1 fruit fly cellular context compared by ENCODE assay signal in genomic region chrX:6059135-6059824, dm6.
A peak's percentile ranks its signal among the peaks of the same experiment; 100 is the strongest.
TF ChIP-seq lines count a peak whose summit lies in the region.

No protein-coding gene starts in this region.

TF ChIP-seq in whole organism, embryonic, 481 proteins besides CTCF, POLR2A, EP300 and RAD21 (continued from another document and continues in another):
- no peak for TF ChIP-seq Meics (GFP tag; optimal IDR thresholded peaks at IDR 0.05; lab: Kevin White, UChicago)
- no peak for TF ChIP-seq Neu2 (GFP tag; optimal IDR thresholded peaks at IDR 0.05; lab: Kevin White, UChicago; ENCODE audit: borderline replicate concordance)
- no peak for TF ChIP-seq CG9437 (GFP tag; optimal IDR thresholded peaks at IDR 0.05; lab: Kevin White, UChicago)
- no peak for TF ChIP-seq CG15479 (GFP tag; optimal IDR thresholded peaks at IDR 0.05; lab: Kevin White, UChicago)
- no peak for TF ChIP-seq CG18619 (GFP tag; optimal IDR thresholded peaks at IDR 0.05; lab: Kevin White, UChicago)
- no peak for TF ChIP-seq CG16815 (GFP tag; optimal IDR thresholded peaks at IDR 0.05; lab: Kevin White, UChicago)
- TF ChIP-seq z (GFP tag; IDR thresholded peaks at IDR 0.05; lab: Robert Waterston, UW) = no peak
- TF ChIP-seq hkb (optimal IDR thresholded peaks at IDR 0.05; lab: Kevin White, UChicago) = no peak
- TF ChIP-seq hkb (GFP tag; IDR thresholded peaks at IDR 0.05; lab: Robert Waterston, UW) = peak; percentile 47; the same call in 1 of the 2 replicates
- TF ChIP-seq CG8290 (GFP tag; optimal IDR thresholded peaks at IDR 0.05; lab: Kevin White, UChicago) = no peak
- TF ChIP-seq CG8290 (tag; optimal IDR thresholded peaks at IDR 0.05; lab: Kevin White, UChicago) = no peak
- TF ChIP-seq onecut (GFP tag; IDR thresholded peaks at IDR 0.05; lab: Robert Waterston, UW) = no peak
- TF ChIP-seq CG8478 (optimal IDR thresholded peaks at IDR 0.05; lab: Kevin White, UChicago) = no peak
- TF ChIP-seq Asciz (GFP tag; optimal IDR thresholded peaks at IDR 0.05; lab: Kevin White, UChicago) = no peak
- no peak for TF ChIP-seq CG6272 (GFP tag; IDR thresholded peaks at IDR 0.05; lab: Robert Waterston, UW)
- no peak for TF ChIP-seq pb (GFP tag; optimal IDR thresholded peaks at IDR 0.05; lab: Kevin White, UChicago)
- TF ChIP-seq stwl (tag; optimal IDR thresholded peaks at IDR 0.05; lab: Kevin White, UChicago) = no peak
- TF ChIP-seq peb (GFP tag; IDR thresholded peaks at IDR 0.05; lab: Robert Waterston, UW) = no peak
- no peak for TF ChIP-seq CG30431 (GFP tag; optimal IDR thresholded peaks at IDR 0.05; lab: Kevin White, UChicago)
- TF ChIP-seq CG10462 (GFP tag; optimal IDR thresholded peaks at IDR 0.05; lab: Kevin White, UChicago) = no peak
- no peak for TF ChIP-seq tll (GFP tag; optimal IDR thresholded peaks at IDR 0.05; lab: Kevin White, UChicago)
- no peak for TF ChIP-seq CG33213 (GFP tag; optimal IDR thresholded peaks at IDR 0.05; lab: Kevin White, UChicago)
- no peak for TF ChIP-seq sug (tag; optimal IDR thresholded peaks at IDR 0.05; lab: Kevin White, UChicago)
- TF ChIP-seq dm (GFP tag; optimal IDR thresholded peaks at IDR 0.05; lab: Kevin White, UChicago) = no peak
- peak; percentile 50 for TF ChIP-seq CG17328 (GFP tag; IDR thresholded peaks at IDR 0.05; lab: Robert Waterston, UW)
- TF ChIP-seq CG17802 (tag; optimal IDR thresholded peaks at IDR 0.05; lab: Kevin White, UChicago) = no peak
- no peak for TF ChIP-seq ash1 (GFP tag; optimal IDR thresholded peaks at IDR 0.05; lab: Kevin White, UChicago)
- no peak for TF ChIP-seq CG6791 (GFP tag; IDR thresholded peaks at IDR 0.05; lab: Robert Waterston, UW; ENCODE audit: partially characterized antibody)
- TF ChIP-seq sob (GFP tag; IDR thresholded peaks at IDR 0.05; lab: Robert Waterston, UW) = no peak
- TF ChIP-seq CG14441 (GFP tag; IDR thresholded peaks at IDR 0.05; lab: Robert Waterston, UW) = peak; percentile 43; the same call in 1 of the 2 replicates
- no peak for TF ChIP-seq CG2120 (GFP tag; optimal IDR thresholded peaks at IDR 0.05; lab: Kevin White, UChicago)
- 0 out of 3 replicates have a peak, but pooled peaks have one; percentile 16 for TF ChIP-seq CG17361 (GFP tag; IDR thresholded peaks at IDR 0.05; lab: Robert Waterston, UW)
- TF ChIP-seq CG13624 (GFP tag; optimal IDR thresholded peaks at IDR 0.05; lab: Kevin White, UChicago) = no peak
- no peak for TF ChIP-seq gsb-n (tag; optimal IDR thresholded peaks at IDR 0.05; lab: Kevin White, UChicago)
- TF ChIP-seq maf-S (GFP tag; optimal IDR thresholded peaks at IDR 0.05; lab: Kevin White, UChicago) = no peak
- TF ChIP-seq CG11504 (tag; optimal IDR thresholded peaks at IDR 0.05; lab: Kevin White, UChicago) = peak; percentile 57
- TF ChIP-seq dmrt99B (tag; optimal IDR thresholded peaks at IDR 0.05; lab: Kevin White, UChicago) = peak; percentile 66
- TF ChIP-seq nerfin-2 (GFP tag; IDR thresholded peaks at IDR 0.05; lab: Robert Waterston, UW; ENCODE audit: partially characterized antibody) = no peak
- TF ChIP-seq bowl (GFP tag; IDR thresholded peaks at IDR 0.05; lab: Robert Waterston, UW) = no peak
- no peak for TF ChIP-seq Dref (GFP tag; IDR thresholded peaks at IDR 0.05; lab: Robert Waterston, UW)
- no peak for TF ChIP-seq seq (GFP tag; IDR thresholded peaks at IDR 0.05; lab: Robert Waterston, UW)
- no peak for TF ChIP-seq Dfd (GFP tag; optimal IDR thresholded peaks at IDR 0.05; lab: Kevin White, UChicago)
- no peak for TF ChIP-seq CG2875 (GFP tag; optimal IDR thresholded peaks at IDR 0.05; lab: Kevin White, UChicago)
- TF ChIP-seq tap (tag; optimal IDR thresholded peaks at IDR 0.05; lab: Kevin White, UChicago) = no peak
- no peak for TF ChIP-seq ato (GFP tag; IDR thresholded peaks at IDR 0.05; lab: Robert Waterston, UW; ENCODE audit: partially characterized antibody)
- TF ChIP-seq Dek (tag; optimal IDR thresholded peaks at IDR 0.05; lab: Kevin White, UChicago) = no peak
- TF ChIP-seq mam (GFP tag; optimal IDR thresholded peaks at IDR 0.05; lab: Kevin White, UChicago) = no peak
- 0 out of 3 replicates have a peak, but pooled peaks have one; percentile 34 for TF ChIP-seq gce (GFP tag; IDR thresholded peaks at IDR 0.05; lab: Robert Waterston, UW)
- no peak for TF ChIP-seq ftz-f1 (GFP tag; optimal IDR thresholded peaks at IDR 0.05; lab: Kevin White, UChicago)
- TF ChIP-seq bsh (GFP tag; optimal IDR thresholded peaks at IDR 0.05; lab: Kevin White, UChicago) = peak in 1 of 2 experiments; percentile 48
- no peak for TF ChIP-seq CG11456 (GFP tag; IDR thresholded peaks at IDR 0.05; lab: Robert Waterston, UW)
- TF ChIP-seq B-H1 (GFP tag; IDR thresholded peaks at IDR 0.05; lab: Robert Waterston, UW) = peak; percentile 16; the same call in 1 of the 3 replicates
- no peak for TF ChIP-seq Elba2 (GFP tag; optimal IDR thresholded peaks at IDR 0.05; lab: Kevin White, UChicago)
- TF ChIP-seq CkIIα-i1 (GFP tag; IDR thresholded peaks at IDR 0.05; lab: Robert Waterston, UW) = no peak
- no peak for TF ChIP-seq CG14860 (GFP tag; IDR thresholded peaks at IDR 0.05; lab: Robert Waterston, UW; ENCODE audit: partially characterized antibody)
- no peak for TF ChIP-seq toy (GFP tag; IDR thresholded peaks at IDR 0.05; lab: Robert Waterston, UW)
- no peak for TF ChIP-seq CG2202 (tag; optimal IDR thresholded peaks at IDR 0.05; lab: Kevin White, UChicago)
- no peak for TF ChIP-seq CG7786 (GFP tag; optimal IDR thresholded peaks at IDR 0.05; lab: Kevin White, UChicago)
- TF ChIP-seq cas (GFP tag; IDR thresholded peaks at IDR 0.05; lab: Robert Waterston, UW) = no peak
- peak; percentile 20; the same call in 1 of the 2 replicates for TF ChIP-seq Rx (GFP tag; IDR thresholded peaks at IDR 0.05; lab: Robert Waterston, UW)
- TF ChIP-seq CG9876 (GFP tag; optimal IDR thresholded peaks at IDR 0.05; lab: Kevin White, UChicago) = no peak
- TF ChIP-seq Ravus (GFP tag; IDR thresholded peaks at IDR 0.05; lab: Robert Waterston, UW) = no peak
- peak; percentile 11 for TF ChIP-seq CG13424 (tag; optimal IDR thresholded peaks at IDR 0.05; lab: Kevin White, UChicago)
- TF ChIP-seq tx (GFP tag; optimal IDR thresholded peaks at IDR 0.05; lab: Kevin White, UChicago) = no peak
- TF ChIP-seq CG30020 (tag; optimal IDR thresholded peaks at IDR 0.05; lab: Kevin White, UChicago) = no peak
- no peak for TF ChIP-seq Mes4 (GFP tag; optimal IDR thresholded peaks at IDR 0.05; lab: Kevin White, UChicago)
- no peak for TF ChIP-seq CG8765 (GFP tag; IDR thresholded peaks at IDR 0.05; lab: Robert Waterston, UW)
- TF ChIP-seq pum (GFP tag; optimal IDR thresholded peaks at IDR 0.05; lab: Kevin White, UChicago) = peak; percentile 3
- no peak for TF ChIP-seq CoRest (tag; optimal IDR thresholded peaks at IDR 0.05; lab: Kevin White, UChicago)
- TF ChIP-seq so (GFP tag; IDR thresholded peaks at IDR 0.05; lab: Robert Waterston, UW) = 0 out of 3 replicates have a peak, but pooled peaks have one; percentile 20
- TF ChIP-seq CG2199 (GFP tag; IDR thresholded peaks at IDR 0.05; lab: Robert Waterston, UW) = no peak
- TF ChIP-seq Xrp1 (GFP tag; IDR thresholded peaks at IDR 0.05; lab: Robert Waterston, UW) = peak; percentile 60; the same call in 1 of the 2 replicates
- no peak for TF ChIP-seq CG10565 (GFP tag; optimal IDR thresholded peaks at IDR 0.05; lab: Kevin White, UChicago)
- peak; percentile 49 for TF ChIP-seq ATbp (GFP tag; optimal IDR thresholded peaks at IDR 0.05; lab: Kevin White, UChicago)
- TF ChIP-seq tin (GFP tag; optimal IDR thresholded peaks at IDR 0.05; lab: Kevin White, UChicago) = peak; percentile 9
- no peak for TF ChIP-seq fu2 (GFP tag; optimal IDR thresholded peaks at IDR 0.05; lab: Kevin White, UChicago)
- no peak for TF ChIP-seq Tbp (GFP tag; optimal IDR thresholded peaks at IDR 0.05; lab: Kevin White, UChicago)
- TF ChIP-seq mirr (GFP tag; optimal IDR thresholded peaks at IDR 0.05; lab: Kevin White, UChicago) = no peak
- TF ChIP-seq emc (GFP tag; optimal IDR thresholded peaks at IDR 0.05; lab: Kevin White, UChicago) = no peak
- TF ChIP-seq Optix (GFP tag; IDR thresholded peaks at IDR 0.05; lab: Robert Waterston, UW) = 0 out of 3 replicates have a peak, but pooled peaks have one; percentile 42
- no peak for TF ChIP-seq CG8944 (GFP tag; optimal IDR thresholded peaks at IDR 0.05; lab: Kevin White, UChicago)
- no peak for TF ChIP-seq aop (GFP tag; IDR thresholded peaks at IDR 0.05; lab: Robert Waterston, UW)
- TF ChIP-seq Sox100B (GFP tag; optimal IDR thresholded peaks at IDR 0.05; lab: Kevin White, UChicago) = peak; percentile 8
- TF ChIP-seq otp (GFP tag; IDR thresholded peaks at IDR 0.05; lab: Robert Waterston, UW) = 0 out of 3 replicates have a peak, but pooled peaks have one; percentile 31
- 0 out of 2 replicates have a peak, but pooled peaks have one; percentile 13 for TF ChIP-seq CG10959 (GFP tag; IDR thresholded peaks at IDR 0.05; lab: Robert Waterston, UW)
- TF ChIP-seq Myb (GFP tag; optimal IDR thresholded peaks at IDR 0.05; lab: Kevin White, UChicago) = no peak
- no peak for TF ChIP-seq CG6813 (GFP tag; optimal IDR thresholded peaks at IDR 0.05; lab: Kevin White, UChicago)
- peak; percentile 0 for TF ChIP-seq CG16863 (GFP tag; optimal IDR thresholded peaks at IDR 0.05; lab: Kevin White, UChicago)
- TF ChIP-seq CG1602 (GFP tag; optimal IDR thresholded peaks at IDR 0.05; lab: Kevin White, UChicago) = peak; percentile 18
- 0 out of 3 replicates have a peak, but pooled peaks have one; percentile 16 for TF ChIP-seq tgo (GFP tag; IDR thresholded peaks at IDR 0.05; lab: Robert Waterston, UW)
- TF ChIP-seq CG7839 (tag; optimal IDR thresholded peaks at IDR 0.05; lab: Kevin White, UChicago) = peak; percentile 30
- TF ChIP-seq hbn (GFP tag; IDR thresholded peaks at IDR 0.05; lab: Robert Waterston, UW; ENCODE audit: partially characterized antibody) = no peak
- TF ChIP-seq CG4730 (GFP tag; IDR thresholded peaks at IDR 0.05; lab: Robert Waterston, UW) = no peak
- TF ChIP-seq CG34376 (GFP tag; optimal IDR thresholded peaks at IDR 0.05; lab: Kevin White, UChicago) = no peak
- TF ChIP-seq CG10654 (GFP tag; optimal IDR thresholded peaks at IDR 0.05; lab: Kevin White, UChicago) = no peak
- TF ChIP-seq E2f1 (GFP tag; IDR thresholded peaks at IDR 0.05; lab: Robert Waterston, UW) = no peak
- TF ChIP-seq dysf (GFP tag; IDR thresholded peaks at IDR 0.05; lab: Robert Waterston, UW) = peak; percentile 47; the same call in 2 of the 3 replicates
- no peak for TF ChIP-seq luna (GFP tag; optimal IDR thresholded peaks at IDR 0.05; lab: Kevin White, UChicago)
- peak; percentile 29 for TF ChIP-seq Xbp1 (GFP tag; optimal IDR thresholded peaks at IDR 0.05; lab: Kevin White, UChicago)
- TF ChIP-seq BtbVII (GFP tag; optimal IDR thresholded peaks at IDR 0.05; lab: Kevin White, UChicago) = no peak
- TF ChIP-seq crc (GFP tag; optimal IDR thresholded peaks at IDR 0.05; lab: Kevin White, UChicago) = no peak
- TF ChIP-seq CG18476 (GFP tag; optimal IDR thresholded peaks at IDR 0.05; lab: Kevin White, UChicago) = no peak
- TF ChIP-seq wek (GFP tag; optimal IDR thresholded peaks at IDR 0.05; lab: Kevin White, UChicago) = no peak
- peak in 1 of 2 experiments; percentile 6 for TF ChIP-seq Pdp1 (GFP tag; optimal IDR thresholded peaks at IDR 0.05; lab: Kevin White, UChicago)
- no peak for TF ChIP-seq BEAF-32 (GFP tag; optimal IDR thresholded peaks at IDR 0.05; lab: Kevin White, UChicago)
- no peak for TF ChIP-seq CG1529 (GFP tag; optimal IDR thresholded peaks at IDR 0.05; lab: Kevin White, UChicago)
- TF ChIP-seq CG17359 (tag; optimal IDR thresholded peaks at IDR 0.05; lab: Kevin White, UChicago) = peak; percentile 62
- TF ChIP-seq CG3163 (GFP tag; optimal IDR thresholded peaks at IDR 0.05; lab: Kevin White, UChicago) = no peak
- TF ChIP-seq unc-4 (GFP tag; IDR thresholded peaks at IDR 0.05; lab: Robert Waterston, UW; ENCODE audit: partially characterized antibody) = no peak
- TF ChIP-seq CG14965 (GFP tag; optimal IDR thresholded peaks at IDR 0.05; lab: Kevin White, UChicago; ENCODE audit: borderline replicate concordance) = no peak
- TF ChIP-seq fd96Cb (tag; optimal IDR thresholded peaks at IDR 0.05; lab: Kevin White, UChicago) = peak; percentile 33
- no peak for TF ChIP-seq Dll (GFP tag; IDR thresholded peaks at IDR 0.05; lab: Robert Waterston, UW; ENCODE audit: partially characterized antibody)
- TF ChIP-seq h (optimal IDR thresholded peaks at IDR 0.05; lab: Kevin White, UChicago) = no peak
- no peak for TF ChIP-seq CG11696 (GFP tag; IDR thresholded peaks at IDR 0.05; lab: Robert Waterston, UW)
- no peak for TF ChIP-seq CG15601 (tag; optimal IDR thresholded peaks at IDR 0.05; lab: Kevin White, UChicago)
- no peak for TF ChIP-seq bab2 (GFP tag; optimal IDR thresholded peaks at IDR 0.05; lab: Kevin White, UChicago)
- TF ChIP-seq CG4820 (GFP tag; optimal IDR thresholded peaks at IDR 0.05; lab: Kevin White, UChicago) = no peak
- TF ChIP-seq CG15269 (tag; optimal IDR thresholded peaks at IDR 0.05; lab: Kevin White, UChicago) = peak; percentile 8
- 0 out of 4 replicates have a peak, but pooled peaks have one; percentile 1 for TF ChIP-seq Gug (GFP tag; IDR thresholded peaks at IDR 0.05; lab: Robert Waterston, UW)
- no peak for TF ChIP-seq CG10267 (tag; optimal IDR thresholded peaks at IDR 0.05; lab: Kevin White, UChicago)
- no peak for TF ChIP-seq CG18011 (GFP tag; optimal IDR thresholded peaks at IDR 0.05; lab: Kevin White, UChicago)
- no peak for TF ChIP-seq CG9609 (GFP tag; optimal IDR thresholded peaks at IDR 0.05; lab: Kevin White, UChicago)
- TF ChIP-seq CG13287 (GFP tag; IDR thresholded peaks at IDR 0.05; lab: Robert Waterston, UW; ENCODE audit: partially characterized antibody) = no peak
- no peak for TF ChIP-seq lilli (GFP tag; optimal IDR thresholded peaks at IDR 0.05; lab: Kevin White, UChicago)
- no peak for TF ChIP-seq psq (GFP tag; optimal IDR thresholded peaks at IDR 0.05; lab: Kevin White, UChicago)
- no peak for TF ChIP-seq CG4854 (GFP tag; optimal IDR thresholded peaks at IDR 0.05; lab: Kevin White, UChicago)
- TF ChIP-seq zfh1 (GFP tag; IDR thresholded peaks at IDR 0.05; lab: Robert Waterston, UW) = peak; percentile 60; the same call in 2 of the 3 replicates
- TF ChIP-seq Blimp-1 (GFP tag; optimal IDR thresholded peaks at IDR 0.05; lab: Kevin White, UChicago) = peak; percentile 54
- TF ChIP-seq salm (tag; optimal IDR thresholded peaks at IDR 0.05; lab: Kevin White, UChicago) = no peak
- TF ChIP-seq D19B (GFP tag; optimal IDR thresholded peaks at IDR 0.05; lab: Kevin White, UChicago) = no peak
- TF ChIP-seq CG8359 (GFP tag; optimal IDR thresholded peaks at IDR 0.05; lab: Kevin White, UChicago; ENCODE audit: borderline replicate concordance) = no peak
- no peak for TF ChIP-seq CG42726 (GFP tag; IDR thresholded peaks at IDR 0.05; lab: Robert Waterston, UW; ENCODE audit: partially characterized antibody)
- peak; percentile 29 for TF ChIP-seq ind (GFP tag; optimal IDR thresholded peaks at IDR 0.05; lab: Kevin White, UChicago)
